Worm (Caenorhabditis elegans) whole organism, late embryonic: ENCODE results near the gene F29G9.1.

ENCODE experiments used
- T23F11.4 ChIP-seq: fragments of 200-800 bp; sonication (Bioruptor generic); optimal IDR thresholded peaks from 2 replicates; lab custom pipeline; 2018; ENCODE audit warnings: mild to moderate bottlenecking, missing genetic modification characterization, missing compliant biosample characterization
- ama-1 ChIP-seq: fragments of 150-350 bp; optimal IDR thresholded peaks from 2 replicates; lab custom pipeline; 2014
- ceh-30 ChIP-seq: fragments of 150-350 bp; optimal IDR thresholded peaks from 2 replicates; lab custom pipeline; 2014; ENCODE audit warnings: missing biosample characterization, missing genetic modification characterization
- ceh-6 ChIP-seq: fragments of 200-800 bp; sonication (Bioruptor generic); optimal IDR thresholded peaks from 2 replicates; lab custom pipeline; 2018; ENCODE audit warnings: mild to moderate bottlenecking, missing genetic modification characterization, missing compliant biosample characterization
- che-1 ChIP-seq: sonication (generic microtip); optimal IDR thresholded peaks from 2 replicates; lab custom pipeline; 2016; ENCODE audit warnings: mild to moderate bottlenecking, missing genetic modification characterization, missing compliant biosample characterization
- elt-2 ChIP-seq: sonication (generic microtip); optimal IDR thresholded peaks from 2 replicates; lab custom pipeline; 2016; ENCODE audit warnings: missing genetic modification reagents, missing genetic modification characterization, missing compliant biosample characterization
- elt-4 ChIP-seq: sonication (generic microtip); optimal IDR thresholded peaks from 2 replicates; lab custom pipeline; 2016; ENCODE audit warnings: missing genetic modification characterization, missing compliant biosample characterization
- hlh-6 ChIP-seq: sonication (generic microtip); optimal IDR thresholded peaks from 2 replicates; lab custom pipeline; 2016; ENCODE audit warnings: missing genotype, missing genetic modification characterization, missing compliant biosample characterization
- nhr-11 ChIP-seq: fragments of 150-350 bp; optimal IDR thresholded peaks from 2 replicates; lab custom pipeline; 2014; ENCODE audit warnings: missing biosample characterization, missing genetic modification characterization
- pat-9 ChIP-seq: fragments of 200-800 bp; sonication (Bioruptor generic); optimal IDR thresholded peaks from 2 replicates; lab custom pipeline; 2018; ENCODE audit warnings: mild to moderate bottlenecking, missing genetic modification characterization, moderate library complexity, missing compliant biosample characterization
- sdc-2 ChIP-seq: sonication (generic microtip); optimal IDR thresholded peaks from 2 replicates; lab custom pipeline; 2016; ENCODE audit warnings: missing genotype, missing genetic modification characterization, missing compliant biosample characterization
- sox-4 ChIP-seq: sonication (generic microtip); optimal IDR thresholded peaks from 2 replicates; lab custom pipeline; 2017; ENCODE audit warnings: mild to moderate bottlenecking, missing genetic modification characterization, inconsistent platforms, missing compliant biosample characterization
- syd-9 ChIP-seq: sonication (generic microtip); optimal IDR thresholded peaks from 2 replicates; lab custom pipeline; 2016; ENCODE audit warnings: mild to moderate bottlenecking, missing genetic modification characterization, moderate library complexity, missing compliant biosample characterization

DNA sequence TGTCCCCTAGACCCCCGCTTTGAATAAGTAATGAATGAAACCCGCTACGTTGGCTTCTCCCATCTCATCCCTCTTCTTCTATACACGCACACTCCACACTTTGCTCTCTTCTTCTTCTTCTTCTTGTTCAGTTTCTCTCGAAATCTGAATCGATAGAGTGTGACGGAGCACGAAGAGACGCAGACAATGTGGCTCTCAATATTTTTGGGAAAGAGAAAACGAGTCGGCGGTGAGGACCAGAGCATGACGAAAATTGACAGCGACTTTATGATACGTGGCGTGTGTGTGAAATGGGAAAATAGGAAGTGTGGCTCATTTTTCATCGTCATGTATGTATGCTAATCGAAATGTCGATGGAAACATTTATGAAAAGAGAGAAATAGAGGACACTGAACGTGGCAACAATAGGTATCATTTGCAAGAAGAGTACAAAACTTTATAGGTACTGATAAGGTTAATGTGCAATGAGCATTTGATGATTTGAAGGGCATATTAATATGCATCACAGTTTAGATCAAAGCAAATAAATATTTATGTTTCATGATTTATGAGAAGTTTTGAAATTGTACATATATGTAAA, 47.3 kb upstream of the F29G9.1 start:
- peak; percentile 47 for TF ChIP-seq elt-2 (tag; lab: Kevin White, UChicago)
- no peak for TF ChIP-seq sox-4
- no peak for TF ChIP-seq ceh-30 (tag; lab: Kevin White, UChicago)
- TF ChIP-seq pat-9 (tag; lab: Kevin White, UChicago) = no peak
- TF ChIP-seq sdc-2 (tag; lab: Kevin White, UChicago) = no peak
- no peak for TF ChIP-seq hlh-6
- TF ChIP-seq elt-4 (tag; lab: Kevin White, UChicago) = no peak
- TF ChIP-seq nhr-11 (tag; lab: Kevin White, UChicago) = no peak
- TF ChIP-seq T23F11.4 (GFP tag; lab: Kevin White, UChicago) = no peak
- TF ChIP-seq ama-1 (lab: Kevin White, UChicago) = no peak
- peak; percentile 41 for TF ChIP-seq syd-9
- no peak for TF ChIP-seq che-1 (tag; lab: Kevin White, UChicago)
- no peak for TF ChIP-seq ceh-6 (GFP tag; lab: Kevin White, UChicago)
